Worm (Caenorhabditis elegans): ENCODE measurements around the gene hrde-1.
A peak's percentile ranks its signal among the peaks of the same experiment; 100 is the strongest.

The hrde-1 gene

ce11 chrIII:4220864-4221263 lies 44.9 kb upstream of the hrde-1 start:
- TF ChIP-seq sptf-1 (tag; optimal IDR thresholded peaks at IDR 0.05): no peak
- TF ChIP-seq ztf-4 (tag; optimal IDR thresholded peaks at IDR 0.05): peak; percentile 24
- peak; percentile 2 for TF ChIP-seq hlh-4 (tag; optimal IDR thresholded peaks at IDR 0.05)
- no peak for TF ChIP-seq pag-3 (tag; optimal IDR thresholded peaks at IDR 0.05; ENCODE audit: borderline replicate concordance, insufficient read depth)
- no peak for TF ChIP-seq zag-1 (tag; optimal IDR thresholded peaks at IDR 0.05)
- no peak for TF ChIP-seq lin-14 (GFP tag; optimal IDR thresholded peaks at IDR 0.05)
- peak; percentile 61 for TF ChIP-seq nhr-71 (tag; optimal IDR thresholded peaks at IDR 0.05)
- TF ChIP-seq fkh-10 (GFP tag; optimal IDR thresholded peaks at IDR 0.05): no peak
- peak; percentile 70 for TF ChIP-seq pax-3 (tag; optimal IDR thresholded peaks at IDR 0.05)
- TF ChIP-seq lin-39 (tag; optimal IDR thresholded peaks at IDR 0.05): no peak
- TF ChIP-seq hlh-17 (GFP tag; optimal IDR thresholded peaks at IDR 0.05; ENCODE audit: borderline replicate concordance): no peak
- TF ChIP-seq sox-4 (tag; optimal IDR thresholded peaks at IDR 0.05): peak; percentile 20
- no peak for TF ChIP-seq ceh-63 (GFP tag; optimal IDR thresholded peaks at IDR 0.05)
- no peak for TF ChIP-seq alr-1 (tag; optimal IDR thresholded peaks at IDR 0.05; ENCODE audit: borderline replicate concordance)
- TF ChIP-seq nhr-85 (tag): no peak
- TF ChIP-seq fkh-8 (tag; optimal IDR thresholded peaks at IDR 0.05): peak; percentile 90
- peak; percentile 60 for TF ChIP-seq nhr-47 (tag; optimal IDR thresholded peaks at IDR 0.05)
- no peak for TF ChIP-seq isw-1 (GFP tag; IDR thresholded peaks at IDR 0.05)
- TF ChIP-seq C16A3.4 (tag; optimal IDR thresholded peaks at IDR 0.05): no peak
- TF ChIP-seq dsc-1 (tag; optimal IDR thresholded peaks at IDR 0.05): peak; percentile 79
- no peak for TF ChIP-seq lsy-2 (tag; optimal IDR thresholded peaks at IDR 0.05)
- no peak for TF ChIP-seq aly-2 (tag; optimal IDR thresholded peaks at IDR 0.05)

- TF ChIP-seq mab-9 (GFP tag; IDR thresholded peaks at IDR 0.05): no peak
Observed at ce11 chrIII:4210661-4211060, 34.7 kb upstream of the hrde-1 start.

ce11 chrIII:4209188-4209587 lies 33.2 kb upstream of the hrde-1 start, which contains the start of gene phlp-2:
phlp-2 (plus strand) TSS chrIII:4209488.
- TF ChIP-seq mdl-1 (tag; optimal IDR thresholded peaks at IDR 0.05): no peak

ce11 chrIII:4208210-4208609 lies 32.3 kb upstream of the hrde-1 start:
- TF ChIP-seq nhr-237 (tag; optimal IDR thresholded peaks at IDR 0.05) (no peak), blmp-1 (tag; optimal IDR thresholded peaks at IDR 0.05) (peak; percentile 29), swsn-7 (tag; optimal IDR thresholded peaks at IDR 0.05) (no peak)

- TF ChIP-seq blmp-1 (tag; optimal IDR thresholded peaks at IDR 0.05) (peak; percentile 28), lsy-2 (tag; optimal IDR thresholded peaks at IDR 0.05) (peak in 1 of 2 experiments; percentile 63), nhr-84 (tag; optimal IDR thresholded peaks at IDR 0.05) (no peak)
Observed at ce11 chrIII:4205751-4206327, 29.9 kb upstream of the hrde-1 start, which contains the start of gene R74.8. R74.8 (plus strand) TSS chrIII:4206277.

- TF ChIP-seq ets-5 (GFP tag; IDR thresholded peaks at IDR 0.05) (no peak), nhr-90 (tag; optimal IDR thresholded peaks at IDR 0.05; ENCODE audit: poor library complexity) (no peak), unc-98 (GFP tag; IDR thresholded peaks at IDR 0.05) (no peak), nhr-20 (tag; optimal IDR thresholded peaks at IDR 0.05) (no peak), elt-2 (tag; optimal IDR thresholded peaks at IDR 0.05) (no peak), pqm-1 (tag; optimal IDR thresholded peaks at IDR 0.05) (no peak), mab-9 (GFP tag; IDR thresholded peaks at IDR 0.05) (no peak), C34B4.2 (tag; optimal IDR thresholded peaks at IDR 0.05) (no peak), vab-15 (tag; optimal IDR thresholded peaks at IDR 0.05) (no peak), efl-3 (GFP tag; optimal IDR thresholded peaks at IDR 0.05) (no peak), tbx-2 (tag; optimal IDR thresholded peaks at IDR 0.05) (no peak), lin-13 (GFP tag; optimal IDR thresholded peaks at IDR 0.05) (no peak), irx-1 (tag; optimal IDR thresholded peaks at IDR 0.05) (no peak), sup-37 (GFP tag; optimal IDR thresholded peaks at IDR 0.05) (no peak), nhr-47 (tag; optimal IDR thresholded peaks at IDR 0.05) (no peak), lin-15B (tag; optimal IDR thresholded peaks at IDR 0.05) (no peak), sptf-1 (tag; optimal IDR thresholded peaks at IDR 0.05) (no peak), fkh-4 (tag; optimal IDR thresholded peaks at IDR 0.05; ENCODE audit: borderline replicate concordance) (no peak), alr-1 (tag; optimal IDR thresholded peaks at IDR 0.05; ENCODE audit: borderline replicate concordance) (no peak)
Observed at ce11 chrIII:4204964-4205363, 29.0 kb upstream of the hrde-1 start.

Data from whole organism, L1 larva.